Worm (Caenorhabditis elegans) whole organism, young adult: ENCODE measurements around the gene D2024.18.

Experiments used
- B0019.2 ChIP-seq: fragments of 200-800 bp; sonication (Bioruptor generic); conservative IDR thresholded peaks from 2 replicates; pipeline ENCODE4 v1.3.6; 2022; ENCODE audit warnings: missing genetic modification reagents, missing genetic modification characterization, missing compliant biosample characterization
- B0336.3 ChIP-seq: fragments of 200-800 bp; sonication (Bioruptor generic); IDR thresholded peaks from 2 replicates; pipeline ENCODE4 v1.3.6; 2022; ENCODE audit warnings: missing genetic modification characterization, missing compliant biosample characterization
- D2030.7 ChIP-seq: fragments of 200-800 bp; sonication (Bioruptor generic); IDR thresholded peaks from 2 replicates; pipeline ENCODE4 v1.3.6; 2022; ENCODE audit warnings: missing genetic modification reagents, missing genetic modification characterization, missing compliant biosample characterization
- F37B4.10 ChIP-seq: fragments of 200-800 bp; sonication (Bioruptor generic); IDR thresholded peaks from 2 replicates; pipeline ENCODE4 v1.3.6; 2022; ENCODE audit warnings: missing genetic modification characterization, missing compliant biosample characterization
- F49E8.2 ChIP-seq: sonication (generic microtip); optimal IDR thresholded peaks from 3 replicates; lab custom pipeline; 2017; ENCODE audit warnings: missing genetic modification characterization, mild to moderate bottlenecking, missing compliant biosample characterization, antibody characterized with exemption, moderate library complexity; ENCODE audit not compliant: insufficient read depth
- F55B11.4 ChIP-seq: sonication (generic microtip); optimal IDR thresholded peaks from 2 replicates; lab custom pipeline; 2016; ENCODE audit warnings: missing compliant biosample characterization, missing genetic modification characterization, borderline replicate concordance; ENCODE audit not compliant: insufficient read depth
- K11D2.4 ChIP-seq: fragments of 200-800 bp; sonication (Bioruptor generic); IDR thresholded peaks from 2 replicates; pipeline ENCODE4 v1.3.6; 2022; ENCODE audit warnings: missing genetic modification reagents, missing genetic modification characterization, missing compliant biosample characterization
- T26A5.8 ChIP-seq: sonication (generic microtip); optimal IDR thresholded peaks from 2 replicates; lab custom pipeline; 2016; ENCODE audit warnings: missing genetic modification characterization, missing compliant biosample characterization
- Y95B8A.8 ChIP-seq: fragments of 200-800 bp; sonication (Bioruptor generic); IDR thresholded peaks from 2 replicates; pipeline ENCODE4 v1.3.6; 2022; ENCODE audit warnings: missing genetic modification reagents, missing genetic modification characterization, missing compliant biosample characterization
- ama-1 ChIP-seq, 3 experiments: fragments of 150-350 bp in 1 of 3; sonication (generic microtip) in 2 of 3; optimal IDR thresholded peaks; 2 replicates each; lab custom pipeline; 2014 to 2018; ENCODE audit warnings: missing biosample characterization in 2 of 3, missing genetic modification characterization in 2 of 3, missing genetic modification reagents in 2 of 3
- aptf-2 ChIP-seq: fragments of 200-800 bp; sonication (Bioruptor generic); conservative IDR thresholded peaks from 2 replicates; pipeline ENCODE4 v1.3.6; 2022; ENCODE audit warnings: missing genetic modification reagents, missing genetic modification characterization, missing compliant biosample characterization
- attf-6 ChIP-seq: fragments of 200-800 bp; sonication (Bioruptor generic); IDR thresholded peaks from 2 replicates; pipeline ENCODE4 v1.3.6; 2022; ENCODE audit warnings: missing genetic modification reagents, missing genetic modification characterization, missing compliant biosample characterization
- ceh-100 ChIP-seq: fragments of 200-800 bp; sonication (Bioruptor generic); IDR thresholded peaks from 2 replicates; pipeline ENCODE4 v1.3.6; 2022; ENCODE audit warnings: missing genetic modification reagents, missing genetic modification characterization, missing compliant biosample characterization
- ceh-27 ChIP-seq: fragments of 200-800 bp; sonication (Bioruptor generic); optimal IDR thresholded peaks from 2 replicates; lab custom pipeline; 2018; ENCODE audit warnings: mild to moderate bottlenecking, missing genetic modification characterization, moderate library complexity, missing compliant biosample characterization
- ceh-40 ChIP-seq: fragments of 200-800 bp; sonication (Bioruptor generic); IDR thresholded peaks from 2 replicates; pipeline ENCODE4 v1.3.6; 2022; ENCODE audit warnings: missing genetic modification characterization, missing compliant biosample characterization
- ceh-91 ChIP-seq: fragments of 200-800 bp; sonication (Bioruptor generic); IDR thresholded peaks from 2 replicates; pipeline ENCODE4 v1.3.6; 2022; ENCODE audit warnings: missing genetic modification reagents, missing genetic modification characterization, missing compliant biosample characterization
- ets-4 ChIP-seq: fragments of 200-800 bp; sonication (Bioruptor generic); optimal IDR thresholded peaks from 2 replicates; lab custom pipeline; 2018; ENCODE audit warnings: mild to moderate bottlenecking, missing genetic modification characterization, missing compliant biosample characterization
- fkh-3 ChIP-seq: sonication (generic microtip); optimal IDR thresholded peaks from 2 replicates; lab custom pipeline; 2016; ENCODE audit warnings: mild to moderate bottlenecking, missing genetic modification characterization, missing compliant biosample characterization
- hmg-20 ChIP-seq: fragments of 200-800 bp; sonication (Bioruptor generic); IDR thresholded peaks from 2 replicates; pipeline ENCODE4 v1.3.6; 2022; ENCODE audit warnings: missing genetic modification reagents, missing genetic modification characterization, missing compliant biosample characterization
- hsf-1 ChIP-seq: fragments of 200-800 bp; sonication (Bioruptor generic); IDR thresholded peaks from 2 replicates; pipeline ENCODE4 v1.3.6; 2022; ENCODE audit warnings: missing genetic modification reagents, missing genetic modification characterization, missing compliant biosample characterization
- lag-1 ChIP-seq: fragments of 200-800 bp; sonication (Bioruptor generic); IDR thresholded peaks from 2 replicates; pipeline ENCODE4 v1.3.6; 2022; ENCODE audit warnings: missing genetic modification reagents, missing genetic modification characterization, missing compliant biosample characterization
- let-526 ChIP-seq: fragments of 200-800 bp; sonication (Bioruptor generic); IDR thresholded peaks from 2 replicates; pipeline ENCODE4 v1.3.6; 2022; ENCODE audit warnings: missing genetic modification reagents, missing genetic modification characterization, missing compliant biosample characterization
- let-607 ChIP-seq, 2 experiments: fragments of 200-800 bp in 1 of 2; sonication (Bioruptor generic) in 1 of 2; sonication (generic microtip) in 1 of 2; optimal IDR thresholded peaks; 2 replicates each; lab custom pipeline; 2016 to 2018; ENCODE audit warnings: mild to moderate bottlenecking in 2 of 2, missing compliant biosample characterization in 2 of 2, missing genetic modification characterization in 2 of 2, moderate library complexity in 2 of 2, missing genotype in 1 of 2
- lin-40 ChIP-seq: sonication (generic microtip); optimal IDR thresholded peaks from 2 replicates; lab custom pipeline; 2016; ENCODE audit warnings: missing genetic modification characterization, mild to moderate bottlenecking, missing compliant biosample characterization, missing genotype, missing genetic modification reagents
- lsl-1 ChIP-seq: fragments of 200-800 bp; sonication (Bioruptor generic); optimal IDR thresholded peaks from 2 replicates; lab custom pipeline; 2018; ENCODE audit warnings: mild to moderate bottlenecking, missing genetic modification characterization, moderate library complexity, missing compliant biosample characterization
- madf-6 ChIP-seq: fragments of 200-800 bp; sonication (Bioruptor generic); IDR thresholded peaks from 2 replicates; pipeline ENCODE4 v1.3.6; 2022; ENCODE audit warnings: missing genetic modification reagents, missing genetic modification characterization, missing compliant biosample characterization
- mes-4 ChIP-seq: sonication (generic microtip); optimal IDR thresholded peaks from 2 replicates; lab custom pipeline; 2016; ENCODE audit warnings: missing genotype, missing genetic modification characterization, missing compliant biosample characterization
- mxl-1 ChIP-seq: sonication (generic microtip); optimal IDR thresholded peaks from 2 replicates; lab custom pipeline; 2016; ENCODE audit warnings: missing genetic modification characterization, missing compliant biosample characterization
- nfya-1 ChIP-seq: sonication (generic microtip); optimal IDR thresholded peaks from 2 replicates; lab custom pipeline; 2017; ENCODE audit warnings: antibody characterized with exemption, missing compliant biosample characterization, missing genetic modification characterization, borderline replicate concordance; ENCODE audit not compliant: insufficient read depth
- nhr-27 ChIP-seq: fragments of 200-800 bp; sonication (Bioruptor generic); optimal IDR thresholded peaks from 2 replicates; lab custom pipeline; 2018; ENCODE audit warnings: mild to moderate bottlenecking, missing genetic modification characterization, moderate library complexity, missing compliant biosample characterization
- sea-2 ChIP-seq: fragments of 200-800 bp; sonication (Bioruptor generic); IDR thresholded peaks from 2 replicates; pipeline ENCODE4 v1.3.6; 2022; ENCODE audit warnings: missing genetic modification characterization, missing compliant biosample characterization
- snpc-3.4 ChIP-seq: sonication (generic microtip); optimal IDR thresholded peaks from 2 replicates; lab custom pipeline; 2017; ENCODE audit warnings: missing genetic modification characterization, mild to moderate bottlenecking, missing compliant biosample characterization, antibody characterized with exemption, moderate library complexity, missing genotype, missing genetic modification reagents
- snpc-4 ChIP-seq, 5 experiments: fragments of 150-350 bp in 1 of 5; sonication (generic microtip) in 4 of 5; optimal IDR thresholded peaks; 2 replicates each; lab custom pipeline; 2014 to 2018; ENCODE audit warnings: missing genetic modification characterization in 5 of 5, missing biosample characterization in 3 of 5, antibody characterized with exemption in 2 of 5, mild to moderate bottlenecking in 2 of 5, missing compliant biosample characterization in 2 of 5, missing genotype in 2 of 5, moderate library complexity in 2 of 5, missing genetic modification reagents in 1 of 5
- sptf-2 ChIP-seq: fragments of 200-800 bp; sonication (Bioruptor generic); optimal IDR thresholded peaks from 2 replicates; lab custom pipeline; 2018; ENCODE audit warnings: mild to moderate bottlenecking, missing genetic modification characterization, missing compliant biosample characterization
- tbp1 ChIP-seq: fragments of 200-800 bp; sonication (Bioruptor generic); optimal IDR thresholded peaks from 2 replicates; lab custom pipeline; 2018; ENCODE audit warnings: mild to moderate bottlenecking, missing genetic modification characterization, missing compliant biosample characterization
- ztf-22 ChIP-seq: fragments of 200-800 bp; sonication (Bioruptor generic); optimal IDR thresholded peaks from 2 replicates; lab custom pipeline; 2018; ENCODE audit warnings: mild to moderate bottlenecking, missing genetic modification characterization, moderate library complexity, missing compliant biosample characterization
- ztf-25 ChIP-seq: fragments of 200-800 bp; sonication (Bioruptor generic); IDR thresholded peaks from 2 replicates; pipeline ENCODE4 v1.3.6; 2022; ENCODE audit warnings: missing genetic modification reagents, missing genetic modification characterization, missing compliant biosample characterization
- ztf-3 ChIP-seq: fragments of 200-800 bp; sonication (Bioruptor generic); optimal IDR thresholded peaks from 2 replicates; lab custom pipeline; 2018; ENCODE audit warnings: mild to moderate bottlenecking, missing genetic modification characterization, missing compliant biosample characterization

The D2024.18 gene

DNA sequence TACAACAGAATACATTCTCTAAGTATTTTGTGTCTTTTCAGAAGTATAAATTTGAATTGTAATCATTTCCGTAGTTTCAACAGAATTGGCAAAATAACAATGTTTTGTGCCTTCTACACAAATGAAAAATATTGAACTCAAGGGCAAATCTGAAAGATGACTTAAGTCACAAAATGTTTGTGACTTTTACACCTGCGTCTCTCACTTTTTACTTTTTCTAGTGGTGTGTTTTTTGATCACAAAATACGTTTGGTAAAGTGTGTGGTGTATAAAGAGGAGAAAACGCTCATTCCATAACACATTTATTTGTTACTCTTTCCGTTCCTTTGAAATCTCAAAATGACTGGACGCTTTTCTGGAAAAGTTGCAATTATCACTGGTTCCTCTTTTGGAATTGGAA, 10.3 kb downstream of the D2024.18 start, which contains the start of gene C06E4.3:
C06E4.3 (plus strand) TSS at position 289 of the 400 bp plus-strand sequence.
- TF ChIP-seq ceh-40 (GFP tag; lab: Robert Waterston, UW) (no peak), mxl-1 (no peak), F55B11.4 (no peak), ceh-100 (GFP tag; lab: Robert Waterston, UW) (no peak), let-607 (tag; optimal IDR thresholded peaks at IDR 0.05; lab: Kevin White, UChicago) (no peak), sptf-2 (GFP tag; lab: Kevin White, UChicago) (no peak), hsf-1 (GFP tag; lab: Robert Waterston, UW) (no peak), madf-6 (no peak), tbp1 (GFP tag; lab: Kevin White, UChicago) (no peak), ztf-22 (GFP tag; lab: Kevin White, UChicago) (no peak), nfya-1 (tag; lab: Kevin White, UChicago) (no peak), F49E8.2 (tag; lab: Kevin White, UChicago) (no peak), ceh-27 (GFP tag; lab: Kevin White, UChicago) (no peak), lin-40 (tag; lab: Kevin White, UChicago) (no peak), lsl-1 (GFP tag; lab: Kevin White, UChicago) (no peak), ama-1 (optimal IDR thresholded peaks at IDR 0.05; lab: Kevin White, UChicago) (no peak), ama-1 (GFP tag; optimal IDR thresholded peaks at IDR 0.05; lab: Kevin White, UChicago) (no peak), lag-1 (no peak), snpc-4 (GFP tag; optimal IDR thresholded peaks at IDR 0.05; lab: Kevin White, UChicago) (no peak), snpc-4 (tag; optimal IDR thresholded peaks at IDR 0.05; lab: Kevin White, UChicago) (no peak), B0336.3 (no peak)

DNA sequence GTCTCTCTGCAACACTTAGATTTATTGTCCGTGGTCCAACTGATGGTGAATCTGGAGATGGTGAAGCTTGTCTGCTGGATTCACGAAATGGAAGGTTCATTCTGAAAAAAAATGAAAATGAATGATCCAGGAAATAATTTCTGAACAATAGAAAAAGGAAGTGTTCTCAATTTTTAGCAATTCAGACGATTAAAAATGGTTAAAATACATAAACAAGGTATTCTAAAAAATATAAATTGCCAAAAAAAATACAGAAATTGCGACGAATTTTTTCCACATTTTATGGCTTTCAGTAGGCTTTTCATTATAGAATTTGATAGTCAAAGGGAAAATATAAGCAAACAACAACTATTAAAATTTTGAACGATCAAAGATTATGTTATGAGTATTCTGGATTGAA, 12.9 kb downstream of the D2024.18 start, which contains the start of gene glb-2:
glb-2 (minus strand) TSS at position 101 of the 400 bp plus-strand sequence.
- no peak for TF ChIP-seq aptf-2
- TF ChIP-seq ceh-91: no peak
- TF ChIP-seq hmg-20: no peak
- TF ChIP-seq Y95B8A.8 (GFP tag; lab: Robert Waterston, UW): no peak
- TF ChIP-seq nhr-27 (tag; lab: Kevin White, UChicago): no peak
- TF ChIP-seq mes-4: no peak
- no peak for TF ChIP-seq T26A5.8
- TF ChIP-seq ztf-25: no peak
- TF ChIP-seq snpc-3.4 (tag; lab: Kevin White, UChicago): no peak
- TF ChIP-seq D2030.7: no peak
- TF ChIP-seq F37B4.10 (GFP tag; lab: Robert Waterston, UW): no peak
- no peak for TF ChIP-seq let-526 (GFP tag; lab: Robert Waterston, UW)
- TF ChIP-seq fkh-3 (tag; lab: Kevin White, UChicago): no peak
- no peak for TF ChIP-seq ztf-3 (GFP tag; lab: Kevin White, UChicago)
- TF ChIP-seq K11D2.4 (GFP tag; lab: Robert Waterston, UW): no peak
- TF ChIP-seq ets-4 (GFP tag; lab: Kevin White, UChicago): no peak
- TF ChIP-seq sea-2 (GFP tag; lab: Robert Waterston, UW): no peak
- no peak for TF ChIP-seq attf-6 (GFP tag; lab: Robert Waterston, UW)
- TF ChIP-seq B0019.2 (GFP tag; lab: Robert Waterston, UW): no peak
